Worm (Caenorhabditis elegans): ENCODE results near the gene W06D11.1.

W06D11.1 gene

ce11 chrX:12326424-12326823 is 32.1 kb downstream of the W06D11.1 start, which contains the start of gene srd-41:
Gene srd-41 (plus strand): TSS chrX:12326724.
- TF ChIP-seq W03F9.2 (tag; optimal IDR thresholded peaks at IDR 0.05) (no peak), dao-5 (tag; optimal IDR thresholded peaks at IDR 0.05) (no peak), him-1 (tag; optimal IDR thresholded peaks at IDR 0.05) (no peak)

ce11 chrX:12328676-12329075 is 34.3 kb downstream of the W06D11.1 start, which contains the start of gene srd-45:
Gene srd-45 (plus strand): TSS chrX:12328976.
- no peak for TF ChIP-seq dao-5 (tag; optimal IDR thresholded peaks at IDR 0.05)
- no peak for TF ChIP-seq him-1 (tag; optimal IDR thresholded peaks at IDR 0.05)
- no peak for TF ChIP-seq W03F9.2 (tag; optimal IDR thresholded peaks at IDR 0.05)

- TF ChIP-seq dao-5 (tag; optimal IDR thresholded peaks at IDR 0.05) (no peak), him-1 (tag; optimal IDR thresholded peaks at IDR 0.05) (no peak), W03F9.2 (tag; optimal IDR thresholded peaks at IDR 0.05) (no peak)
Measured at ce11 chrX:12331795-12332194, 37.4 kb downstream of the W06D11.1 start, which contains the start of gene srd-46. Gene srd-46 (plus strand): TSS chrX:12332095.

ce11 chrX:12333479-12333878 is 39.1 kb downstream of the W06D11.1 start, which contains the start of gene srd-47:
Gene srd-47 (plus strand): TSS chrX:12333642.
- TF ChIP-seq dao-5 (tag; optimal IDR thresholded peaks at IDR 0.05) (no peak), him-1 (tag; optimal IDR thresholded peaks at IDR 0.05) (no peak), W03F9.2 (tag; optimal IDR thresholded peaks at IDR 0.05) (no peak)

- no peak for TF ChIP-seq W03F9.2 (tag; optimal IDR thresholded peaks at IDR 0.05)
Measured at ce11 chrX:12335808-12336207, 41.4 kb downstream of the W06D11.1 start, which contains the start of gene srd-48. Gene srd-48 (plus strand): TSS chrX:12336108.

- TF ChIP-seq W03F9.2 (tag; optimal IDR thresholded peaks at IDR 0.05) (no peak), him-1 (tag; optimal IDR thresholded peaks at IDR 0.05) (no peak), dao-5 (tag; optimal IDR thresholded peaks at IDR 0.05) (no peak)
Measured at ce11 chrX:12337846-12338490, 43.6 kb downstream of the W06D11.1 start, which contains the start of gene srd-44. Gene srd-44 (plus strand): TSS chrX:12338440.

- TF ChIP-seq W03F9.2 (tag; optimal IDR thresholded peaks at IDR 0.05) (no peak), dao-5 (tag; optimal IDR thresholded peaks at IDR 0.05) (no peak), him-1 (tag; optimal IDR thresholded peaks at IDR 0.05) (no peak)
Measured at ce11 chrX:12341338-12341737, 47.0 kb downstream of the W06D11.1 start, which contains the start of gene zig-2. Gene zig-2 (minus strand): TSS chrX:12341438.

- TF ChIP-seq him-1 (tag; optimal IDR thresholded peaks at IDR 0.05) (no peak), W03F9.2 (tag; optimal IDR thresholded peaks at IDR 0.05) (no peak), dao-5 (tag; optimal IDR thresholded peaks at IDR 0.05) (no peak)
Measured at ce11 chrX:12343279-12343678, 48.9 kb downstream of the W06D11.1 start, which contains the start of the genes nspc-9 and nspc-10. Gene nspc-9 (minus strand): TSS chrX:12343379. Gene nspc-10 (plus strand): TSS chrX:12343609.

Measured in whole organism, L4/young adult.